Worm (Caenorhabditis elegans): ENCODE results near the gene C53B4.3.

- no peak for TF ChIP-seq med-1 (GFP tag; optimal IDR thresholded peaks at IDR 0.05; ENCODE audit: insufficient read depth)
- no peak for TF ChIP-seq flt-1 (GFP tag; IDR thresholded peaks at IDR 0.05)
- TF ChIP-seq ztf-23 (GFP tag; IDR thresholded peaks at IDR 0.05): no peak
- TF ChIP-seq ztf-29 (GFP tag; IDR thresholded peaks at IDR 0.05): no peak
- no peak for TF ChIP-seq tab-1 (GFP tag; IDR thresholded peaks at IDR 0.05)
- no peak for TF ChIP-seq klf-2 (GFP tag; conservative IDR thresholded peaks at IDR 0.05)
- no peak for TF ChIP-seq ref-1 (GFP tag; conservative IDR thresholded peaks at IDR 0.05)
- TF ChIP-seq cog-1 (tag; optimal IDR thresholded peaks at IDR 0.05): no peak
These were observed 5.6 kb upstream of the C53B4.3 start for ce11 chrIV:8979062-8979612.
